Fruit fly (Drosophila melanogaster) Kc167 (cell line): ENCODE data around the gene Flad1.

Experiments
- Myc ChIP-seq: fragments of >200 bp; optimal IDR thresholded peaks from 2 replicates; lab custom pipeline; 2017; ENCODE audit warnings: missing external identifiers
- psq ChIP-seq: fragments of >200 bp; optimal IDR thresholded peaks from 2 replicates; lab custom pipeline; 2017; ENCODE audit warnings: missing external identifiers
- ttk ChIP-seq: sonication (Bioruptor generic); optimal IDR thresholded peaks from 2 replicates; lab custom pipeline; 2017; ENCODE audit warnings: missing external identifiers

- TF ChIP-seq psq (lab: Kevin White, UChicago), result no peak
- TF ChIP-seq Myc (lab: Kevin White, UChicago), result no peak
- TF ChIP-seq ttk (lab: Kevin White, UChicago), result no peak
These were observed 1.9 kb upstream of the Flad1 start for dm6 chrX:12905014-12905900.
